Fruit fly (Drosophila melanogaster) whole organism, pupa: ENCODE measurements around the gene SmydA-2.

Experiments
- CG10348 ChIP-seq: fragments of 200-800 bp; sonication (Bioruptor generic); IDR thresholded peaks from 2 replicates; pipeline ENCODE4 v1.3.6; 2022; ENCODE audit warnings: missing biosample characterization, missing genetic modification characterization
- CG12605 ChIP-seq: fragments of 200-800 bp; sonication (Bioruptor generic); IDR thresholded peaks from 2 replicates; pipeline ENCODE4 v1.3.6; 2022; ENCODE audit warnings: missing biosample characterization, missing genetic modification characterization
- CG13204 ChIP-seq: fragments of 200-800 bp; sonication (Bioruptor generic); optimal IDR thresholded peaks from 2 replicates; lab custom pipeline; 2018; ENCODE audit warnings: missing biosample characterization, mild to moderate bottlenecking, missing genetic modification characterization, moderate library complexity
- CG14655 ChIP-seq: fragments of 200-800 bp; sonication (Bioruptor generic); optimal IDR thresholded peaks from 3 replicates; lab custom pipeline; 2017; ENCODE audit warnings: mild to moderate bottlenecking, missing biosample characterization, missing genetic modification reagents, missing genetic modification characterization
- CG15710 ChIP-seq: fragments of 200-800 bp; sonication (Bioruptor generic); optimal IDR thresholded peaks from 2 replicates; lab custom pipeline; 2018; ENCODE audit warnings: missing biosample characterization, mild to moderate bottlenecking, missing genetic modification characterization, moderate library complexity
- CG17806 ChIP-seq: fragments of 200-800 bp; sonication (Bioruptor generic); optimal IDR thresholded peaks from 2 replicates; lab custom pipeline; 2018; ENCODE audit warnings: missing biosample characterization, mild to moderate bottlenecking, missing genetic modification characterization, moderate library complexity
- CG32121 ChIP-seq: fragments of 200-800 bp; sonication (Bioruptor generic); IDR thresholded peaks from 2 replicates; pipeline ENCODE4 v1.3.6; 2022; ENCODE audit warnings: missing biosample characterization, missing genetic modification characterization
- CG34367 ChIP-seq: fragments of 200-800 bp; sonication (Bioruptor generic); optimal IDR thresholded peaks from 2 replicates; lab custom pipeline; 2018; ENCODE audit warnings: missing biosample characterization, mild to moderate bottlenecking, missing genetic modification characterization
- CG4496 ChIP-seq: fragments of 200-800 bp; sonication (Bioruptor generic); IDR thresholded peaks from 3 replicates; pipeline ENCODE4 v1.3.6; 2022; ENCODE audit warnings: missing biosample characterization, missing genetic modification characterization
- CG8159 ChIP-seq: fragments of 200-800 bp; sonication (Bioruptor generic); optimal IDR thresholded peaks from 3 replicates; lab custom pipeline; 2018; ENCODE audit warnings: missing biosample characterization, mild to moderate bottlenecking, missing genetic modification characterization, moderate library complexity
- CG8301 ChIP-seq: fragments of 200-800 bp; sonication (Bioruptor generic); optimal IDR thresholded peaks from 2 replicates; lab custom pipeline; 2018; ENCODE audit warnings: missing biosample characterization, mild to moderate bottlenecking, missing genetic modification characterization
- CG9948 ChIP-seq: fragments of 200-800 bp; sonication (Bioruptor generic); optimal IDR thresholded peaks from 2 replicates; lab custom pipeline; 2018; ENCODE audit warnings: missing biosample characterization, mild to moderate bottlenecking, missing genetic modification characterization, moderate library complexity
- D1 ChIP-seq: fragments of 200-800 bp; sonication (Bioruptor generic); optimal IDR thresholded peaks from 2 replicates; lab custom pipeline; 2018; ENCODE audit warnings: missing biosample characterization, mild to moderate bottlenecking, missing genetic modification characterization, moderate library complexity
- EcR ChIP-seq: fragments of 200-800 bp; sonication (Bioruptor generic); optimal IDR thresholded peaks from 3 replicates; lab custom pipeline; 2019; ENCODE audit warnings: missing biosample characterization, missing genetic modification characterization, mild to moderate bottlenecking, moderate library complexity, missing genetic modification reagents
- Ets98B ChIP-seq: fragments of 200-800 bp; sonication (Bioruptor generic); IDR thresholded peaks from 2 replicates; pipeline ENCODE4 v1.3.6; 2022; ENCODE audit warnings: missing biosample characterization, missing genetic modification characterization
- Pif1A ChIP-seq: fragments of 200-800 bp; sonication (Bioruptor generic); optimal IDR thresholded peaks from 3 replicates; lab custom pipeline; 2016; ENCODE audit warnings: missing biosample characterization, missing genetic modification characterization
- Pif1B ChIP-seq: fragments of 200-800 bp; sonication (Bioruptor generic); optimal IDR thresholded peaks from 3 replicates; lab custom pipeline; 2016; ENCODE audit warnings: missing biosample characterization, missing genetic modification characterization
- Snoo ChIP-seq: fragments of 200-800 bp; sonication (Bioruptor generic); optimal IDR thresholded peaks from 3 replicates; lab custom pipeline; 2017; ENCODE audit warnings: missing biosample characterization, mild to moderate bottlenecking, missing genetic modification characterization, inconsistent platforms
- fd96Ca ChIP-seq: fragments of 200-800 bp; sonication (Bioruptor generic); IDR thresholded peaks from 3 replicates; pipeline ENCODE4 v1.3.6; 2022; ENCODE audit warnings: missing biosample characterization, missing genetic modification characterization
- gl ChIP-seq: fragments of 200-800 bp; sonication (Bioruptor generic); optimal IDR thresholded peaks from 2 replicates; lab custom pipeline; 2018; ENCODE audit warnings: missing biosample characterization, mild to moderate bottlenecking, missing genetic modification characterization
- rn ChIP-seq: fragments of 200-800 bp; sonication (Bioruptor generic); IDR thresholded peaks from 2 replicates; pipeline ENCODE4 v1.3.6; 2022; ENCODE audit warnings: missing biosample characterization, missing genetic modification characterization

The SmydA-2 gene

dm6 chr3L:19016805-19017161 is 13.7 kb upstream of the SmydA-2 start:
- TF ChIP-seq Ets98B: no peak
- no peak for TF ChIP-seq CG34367 (tag; lab: Kevin White, UChicago)
- no peak for TF ChIP-seq D1 (tag; lab: Kevin White, UChicago)
- TF ChIP-seq CG17806 (tag; lab: Kevin White, UChicago): no peak

dm6 chr3L:19016133-19016804 is 13.2 kb upstream of the SmydA-2 start:
- TF ChIP-seq Pif1B (GFP tag; lab: Kevin White, UChicago) (peak; percentile 58), CG14655 (GFP tag; lab: Kevin White, UChicago) (peak; percentile 66), rn (GFP tag; lab: Robert Waterston, UW) (no peak), CG32121 (GFP tag; lab: Robert Waterston, UW) (peak; percentile 52), Pif1A (peak; percentile 58), CG8301 (peak; percentile 62), CG9948 (peak; percentile 67), gl (tag; lab: Kevin White, UChicago) (no peak), CG8159 (tag; lab: Kevin White, UChicago) (peak; percentile 79), D1 (tag; lab: Kevin White, UChicago) (no peak), CG13204 (GFP tag; lab: Kevin White, UChicago) (peak; percentile 77), CG15710 (peak; percentile 76), Snoo (peak; percentile 54), CG10348 (GFP tag; lab: Robert Waterston, UW) (no peak; the same call in 1 of the 2 replicates), CG17806 (tag; lab: Kevin White, UChicago) (peak; percentile 76), fd96Ca (GFP tag; lab: Robert Waterston, UW) (no peak), EcR (GFP tag; lab: Kevin White, UChicago) (no peak), Ets98B (peak; percentile 37; the same call in 1 of the 2 replicates), CG4496 (peak; percentile 20; the same call in 1 of the 3 replicates), CG12605 (no peak), CG34367 (tag; lab: Kevin White, UChicago) (peak; percentile 66)

- TF ChIP-seq CG10348 (GFP tag; lab: Robert Waterston, UW) (no peak), Snoo (no peak), CG9948 (no peak), CG13204 (GFP tag; lab: Kevin White, UChicago) (no peak), CG34367 (tag; lab: Kevin White, UChicago) (no peak), Ets98B (no peak), CG12605 (no peak), EcR (GFP tag; lab: Kevin White, UChicago) (no peak), CG17806 (tag; lab: Kevin White, UChicago) (no peak), CG15710 (no peak), Pif1B (GFP tag; lab: Kevin White, UChicago) (no peak), CG8159 (tag; lab: Kevin White, UChicago) (no peak), CG4496 (no peak), gl (tag; lab: Kevin White, UChicago) (no peak), D1 (tag; lab: Kevin White, UChicago) (no peak), fd96Ca (GFP tag; lab: Robert Waterston, UW) (no peak), Pif1A (no peak), CG14655 (GFP tag; lab: Kevin White, UChicago) (no peak), CG32121 (GFP tag; lab: Robert Waterston, UW) (no peak)
Measured at dm6 chr3L:19015454-19016054, 12.5 kb upstream of the SmydA-2 start.

- TF ChIP-seq Ets98B: no peak
- no peak for TF ChIP-seq CG4496
- TF ChIP-seq fd96Ca (GFP tag; lab: Robert Waterston, UW): no peak
- no peak for TF ChIP-seq CG12605
- TF ChIP-seq Pif1B (GFP tag; lab: Kevin White, UChicago): no peak
- no peak for TF ChIP-seq CG14655 (GFP tag; lab: Kevin White, UChicago)
- TF ChIP-seq rn (GFP tag; lab: Robert Waterston, UW): no peak
- TF ChIP-seq CG13204 (GFP tag; lab: Kevin White, UChicago): no peak
- TF ChIP-seq CG10348 (GFP tag; lab: Robert Waterston, UW): no peak
- no peak for TF ChIP-seq Snoo
- no peak for TF ChIP-seq CG9948
- no peak for TF ChIP-seq CG32121 (GFP tag; lab: Robert Waterston, UW)
- TF ChIP-seq CG34367 (tag; lab: Kevin White, UChicago): no peak
- TF ChIP-seq EcR (GFP tag; lab: Kevin White, UChicago): no peak
- TF ChIP-seq D1 (tag; lab: Kevin White, UChicago): no peak
- no peak for TF ChIP-seq Pif1A
- TF ChIP-seq CG8159 (tag; lab: Kevin White, UChicago): no peak
- no peak for TF ChIP-seq CG8301
- TF ChIP-seq gl (tag; lab: Kevin White, UChicago): no peak
Measured at dm6 chr3L:19014802-19015201, 11.8 kb upstream of the SmydA-2 start.

dm6 chr3L:19014090-19014489 is 11.0 kb upstream of the SmydA-2 start:
- TF ChIP-seq CG12605: no peak; the same call in 1 of the 2 replicates
- TF ChIP-seq, all 21 proteins: peak for 0

dm6 chr3L:19013086-19013752 is 10.2 kb upstream of the SmydA-2 start:
- TF ChIP-seq CG8159 (tag; lab: Kevin White, UChicago) (no peak), Snoo (no peak), CG9948 (no peak), CG17806 (tag; lab: Kevin White, UChicago) (no peak), CG32121 (GFP tag; lab: Robert Waterston, UW) (no peak), CG10348 (GFP tag; lab: Robert Waterston, UW) (no peak), CG4496 (no peak), Pif1A (no peak), gl (tag; lab: Kevin White, UChicago) (no peak), Pif1B (GFP tag; lab: Kevin White, UChicago) (no peak), CG13204 (GFP tag; lab: Kevin White, UChicago) (no peak), CG8301 (no peak), CG12605 (no peak), fd96Ca (GFP tag; lab: Robert Waterston, UW) (no peak), rn (GFP tag; lab: Robert Waterston, UW) (no peak), CG14655 (GFP tag; lab: Kevin White, UChicago) (no peak), EcR (GFP tag; lab: Kevin White, UChicago) (no peak)
